Worm (Caenorhabditis elegans) whole organism, young adult: Measurements from ENCODE around the gene T03G11.10.

Source experiments
- Y53G8AR.9 ChIP-seq: fragments of 200-800 bp; sonication (Bioruptor generic); conservative IDR thresholded peaks from 2 replicates; pipeline ENCODE4 v1.3.6; 2022; ENCODE audit warnings: missing genetic modification reagents, missing genetic modification characterization, missing compliant biosample characterization
- unc-62 ChIP-seq: fragments of 150-350 bp; optimal IDR thresholded peaks from 2 replicates; lab custom pipeline; 2014; ENCODE audit warnings: missing biosample characterization, missing genetic modification reagents, missing genetic modification characterization

DNA sequence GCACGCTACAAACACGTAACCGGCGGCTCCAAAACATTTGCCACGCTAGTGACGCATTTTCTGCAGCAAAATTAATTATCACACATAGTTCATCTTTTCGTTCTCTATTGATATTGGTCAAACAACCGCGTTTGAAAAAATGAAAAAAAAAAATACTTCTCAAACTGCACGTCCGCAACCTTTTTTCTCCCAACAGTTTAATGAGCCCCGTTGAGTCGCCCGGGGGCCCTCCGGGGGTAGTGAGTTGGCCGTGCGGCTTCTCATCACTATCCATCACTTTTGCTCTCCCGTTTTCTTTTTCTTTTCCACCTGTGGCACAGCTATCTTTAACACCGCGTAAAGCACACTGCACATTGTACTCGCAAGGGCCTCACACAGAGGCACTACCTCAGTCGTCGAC, 38.4 kb upstream of the T03G11.10 start:
- TF ChIP-seq Y53G8AR.9 (GFP tag; lab: Robert Waterston, UW): no peak
- TF ChIP-seq unc-62 (GFP tag; lab: Kevin White, UChicago): no peak
